Fruit fly (Drosophila melanogaster): ENCODE results near the gene disco-r.

DNA sequence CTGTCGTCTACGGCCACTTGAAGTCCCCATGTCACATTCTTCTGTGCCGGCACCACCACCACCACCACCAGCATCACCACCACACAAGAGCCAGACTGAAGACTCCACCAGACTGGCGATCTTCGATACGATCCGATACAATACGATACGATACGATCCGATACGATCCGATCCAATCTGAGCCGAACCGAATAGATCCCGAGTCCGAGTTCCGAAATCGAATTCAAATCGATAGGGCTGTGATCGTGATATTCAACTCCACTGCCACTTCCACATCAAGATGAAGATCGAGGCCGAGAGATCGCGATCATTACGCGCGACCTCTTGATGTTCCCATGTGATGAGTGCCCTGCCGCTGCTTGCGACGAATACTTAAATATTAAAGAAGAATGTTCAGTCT lies 24.5 kb downstream of the disco-r start:
- TF ChIP-seq h (optimal IDR thresholded peaks at IDR 0.05) (no peak), ttk (optimal IDR thresholded peaks at IDR 0.05) (no peak), Myc (optimal IDR thresholded peaks at IDR 0.05) (no peak), insv (optimal IDR thresholded peaks at IDR 0.05) (no peak), Sin3A (optimal IDR thresholded peaks at IDR 0.05) (no peak), psq (optimal IDR thresholded peaks at IDR 0.05) (no peak)

Data from Kc167 (cell line).